Fruit fly (Drosophila melanogaster): ENCODE measurements around the gene CG7768.
A peak's percentile ranks its signal among the peaks of the same experiment; 100 is the strongest.

The CG7768 gene

dm6 chr3L:14229481-14229880 is 11.5 kb downstream of the CG7768 start:
- TF ChIP-seq CG8478 (optimal IDR thresholded peaks at IDR 0.05) = no peak
- TF ChIP-seq CTCF (optimal IDR thresholded peaks at IDR 0.05) = no peak

DNA sequence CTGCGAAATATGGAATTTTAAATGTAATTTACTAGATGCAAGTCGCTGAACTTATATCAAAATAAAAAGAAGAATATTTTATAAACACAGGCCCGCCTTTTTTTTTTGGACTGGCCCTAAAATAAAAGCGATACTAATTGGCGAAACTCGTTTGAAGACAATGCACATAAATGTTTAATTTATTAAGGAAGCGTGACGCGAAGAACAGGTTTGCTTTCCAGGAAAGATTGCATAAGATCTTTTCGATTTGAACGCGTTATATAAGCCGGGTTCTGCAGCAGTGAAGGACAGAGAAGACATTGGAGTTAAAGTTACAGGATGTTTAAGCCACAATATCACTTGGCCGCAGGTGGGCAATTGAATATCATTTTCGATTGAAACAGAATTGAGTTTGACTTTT is 15.2 kb downstream of the CG7768 start, which contains the start of gene CG7924:
Gene CG7924, plus strand, starts transcription at position 301 of the 400 bp plus-strand sequence.
- TF ChIP-seq CTCF (optimal IDR thresholded peaks at IDR 0.05) = no peak
- no peak for TF ChIP-seq CG8478 (optimal IDR thresholded peaks at IDR 0.05)

dm6 chr3L:14235820-14236219 is 17.8 kb downstream of the CG7768 start, which contains the start of gene CG34244:
CG34244 (minus strand) TSS chr3L:14235941.
- TF ChIP-seq CG8478 (optimal IDR thresholded peaks at IDR 0.05) (no peak), CTCF (optimal IDR thresholded peaks at IDR 0.05) (peak; percentile 84 to 91)

- no peak for TF ChIP-seq CG8478 (optimal IDR thresholded peaks at IDR 0.05)
- TF ChIP-seq CTCF (optimal IDR thresholded peaks at IDR 0.05) = no peak
Measured at dm6 chr3L:14236335-14236734, 18.3 kb downstream of the CG7768 start, which contains the start of gene CG7906. CG7906 (plus strand) TSS chr3L:14236635.

DNA sequence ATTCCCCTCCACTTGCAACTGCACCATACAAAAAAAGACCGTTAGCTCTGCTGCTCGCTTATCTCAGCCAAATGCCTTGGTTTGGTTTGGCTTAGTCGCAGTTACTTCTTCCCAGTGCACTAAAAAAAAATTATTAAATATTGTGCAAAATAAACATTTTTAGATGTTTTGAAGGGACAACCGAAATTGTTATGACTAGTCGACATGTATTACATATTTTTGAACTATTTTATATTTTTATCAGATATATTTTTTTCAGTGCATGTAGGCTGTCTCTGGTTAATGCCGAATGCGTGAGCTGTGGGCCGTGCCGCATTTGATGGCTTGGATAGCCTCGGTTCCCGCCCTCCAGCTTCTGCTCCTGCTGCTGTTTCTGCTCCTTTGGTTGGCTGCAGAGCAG is 21.3 kb downstream of the CG7768 start:
- no peak for TF ChIP-seq CG8478 (optimal IDR thresholded peaks at IDR 0.05)
- no peak for TF ChIP-seq CTCF (optimal IDR thresholded peaks at IDR 0.05)

DNA sequence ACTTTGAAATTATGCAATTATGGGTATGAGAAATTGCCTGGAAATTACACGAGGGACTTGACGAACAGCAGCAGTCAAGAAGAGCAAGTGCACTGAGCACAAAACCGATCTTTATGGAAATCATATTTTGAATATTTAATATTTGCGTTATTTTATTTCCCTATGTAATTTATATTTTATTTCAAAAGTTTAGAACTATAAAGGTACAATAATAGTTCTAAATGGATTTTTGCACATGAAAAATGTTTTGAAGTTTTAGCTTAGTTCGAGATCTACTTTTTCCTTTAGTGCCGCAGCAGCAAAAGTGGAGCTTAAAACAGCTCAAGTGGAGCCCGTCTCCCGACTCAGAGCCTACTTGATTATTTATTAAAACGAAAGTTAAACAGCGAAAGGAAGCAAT is 23.1 kb downstream of the CG7768 start:
- no peak for TF ChIP-seq CG8478 (optimal IDR thresholded peaks at IDR 0.05)
- TF ChIP-seq CTCF (optimal IDR thresholded peaks at IDR 0.05) = no peak

dm6 chr3L:14253455-14253854 is 35.5 kb downstream of the CG7768 start:
- TF ChIP-seq CTCF (optimal IDR thresholded peaks at IDR 0.05) (no peak), CG8478 (optimal IDR thresholded peaks at IDR 0.05) (no peak)

DNA sequence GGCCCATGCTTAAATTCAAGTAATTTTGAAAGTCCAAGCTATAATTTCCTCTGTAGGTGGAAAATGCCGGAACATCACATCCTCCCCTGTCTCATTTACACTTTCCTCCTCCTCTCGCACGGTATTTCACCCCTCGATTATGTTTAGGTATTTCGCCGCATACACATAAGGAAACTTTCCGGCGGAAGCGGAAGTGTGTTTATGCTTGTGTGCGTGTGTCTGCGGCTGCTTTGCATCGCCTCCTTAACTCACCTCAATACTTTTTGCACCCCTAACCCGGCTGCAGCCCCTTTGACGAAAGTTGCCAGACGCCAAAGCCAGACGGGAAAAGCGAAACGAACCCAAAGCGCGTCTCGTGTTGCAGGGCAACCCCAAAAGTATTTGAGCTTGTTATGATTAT is 44.8 kb downstream of the CG7768 start:
- no peak for TF ChIP-seq CG8478 (optimal IDR thresholded peaks at IDR 0.05)
- TF ChIP-seq CTCF (optimal IDR thresholded peaks at IDR 0.05) = no peak

Data from S2 (cell line).